Fruit fly (Drosophila melanogaster) whole organism, wandering third instar larva: Measurements from ENCODE around the gene Ir94d.
A peak's percentile ranks its signal among the peaks of the same experiment; 100 is the strongest.

Experiments used
- CG9705 ChIP-seq: fragments of 200-800 bp; sonication (Bioruptor generic); optimal IDR thresholded peaks from 2 replicates; lab custom pipeline; 2018; ENCODE audit warnings: missing biosample characterization, mild to moderate bottlenecking, missing genetic modification characterization
- CrebA ChIP-seq: fragments of 200-800 bp; sonication (Bioruptor generic); optimal IDR thresholded peaks from 2 replicates; lab custom pipeline; 2016; ENCODE audit warnings: missing biosample characterization, mild to moderate bottlenecking, missing genetic modification characterization, borderline replicate concordance
- Dfd ChIP-seq: fragments of >200 bp; optimal IDR thresholded peaks from 2 replicates; lab custom pipeline; 2017; ENCODE audit warnings: missing biosample characterization, missing genetic modification characterization
- Dif ChIP-seq: fragments of 200-275, 200-300 bp; sonication (Bioruptor generic); optimal IDR thresholded peaks from 2 replicates; lab custom pipeline; 2018; ENCODE audit warnings: missing biosample characterization, missing genetic modification characterization; ENCODE audit not compliant: partially characterized antibody
- GATAd ChIP-seq: sonication (Bioruptor generic); optimal IDR thresholded peaks from 2 replicates; lab custom pipeline; 2016; ENCODE audit warnings: missing biosample characterization, missing genetic modification characterization
- HLH106 ChIP-seq: fragments of 200-800 bp; optimal IDR thresholded peaks from 3 replicates; lab custom pipeline; 2019; ENCODE audit warnings: missing biosample characterization, mild to moderate bottlenecking, missing genetic modification characterization, moderate library complexity
- Hnf4 ChIP-seq: fragments of 200-800 bp; sonication (Bioruptor generic); optimal IDR thresholded peaks from 2 replicates; lab custom pipeline; 2016; ENCODE audit warnings: missing biosample characterization, mild to moderate bottlenecking, missing genetic modification characterization
- Hr78 ChIP-seq: fragments of >200 bp; optimal IDR thresholded peaks from 2 replicates; lab custom pipeline; 2017; ENCODE audit warnings: missing biosample characterization, missing genetic modification characterization
- Mio ChIP-seq: sonication (Bioruptor generic); optimal IDR thresholded peaks from 2 replicates; lab custom pipeline; 2016; ENCODE audit warnings: missing biosample characterization, missing genetic modification characterization
- Myc ChIP-seq: fragments of >200 bp; optimal IDR thresholded peaks from 2 replicates; lab custom pipeline; 2017
- OdsH ChIP-seq: fragments of 200-800 bp; sonication (Bioruptor generic); optimal IDR thresholded peaks from 2 replicates; lab custom pipeline; 2016; ENCODE audit warnings: missing biosample characterization, mild to moderate bottlenecking, missing genetic modification characterization
- Sp1 ChIP-seq: fragments of 200-800 bp; sonication (Bioruptor generic); optimal IDR thresholded peaks from 3 replicates; lab custom pipeline; 2019; ENCODE audit warnings: missing biosample characterization, mild to moderate bottlenecking, missing genetic modification characterization, moderate library complexity
- br ChIP-seq: fragments of 200-800 bp; sonication (Bioruptor generic); optimal IDR thresholded peaks from 2 replicates; lab custom pipeline; 2016; ENCODE audit warnings: missing biosample characterization, missing genetic modification characterization
- brk ChIP-seq: fragments of 200-800 bp; sonication (Bioruptor generic); optimal IDR thresholded peaks from 2 replicates; lab custom pipeline; 2016; ENCODE audit warnings: missing biosample characterization, mild to moderate bottlenecking, missing genetic modification characterization
- dmrt93B ChIP-seq: fragments of 200-800 bp; sonication (Bioruptor generic); optimal IDR thresholded peaks from 2 replicates; lab custom pipeline; 2018; ENCODE audit warnings: missing biosample characterization, mild to moderate bottlenecking, missing genetic modification characterization
- dsf ChIP-seq: sonication (Bioruptor generic); optimal IDR thresholded peaks from 2 replicates; lab custom pipeline; 2016; ENCODE audit warnings: missing biosample characterization, missing genetic modification characterization, borderline replicate concordance
- ey ChIP-seq: fragments of 200-800 bp; sonication (Bioruptor generic); optimal IDR thresholded peaks from 2 replicates; lab custom pipeline; 2016; ENCODE audit warnings: missing biosample characterization, missing genetic modification characterization
- foxo ChIP-seq, 2 experiments: fragments of 200-800 bp; sonication (Bioruptor generic); optimal IDR thresholded peaks; 2 replicates in 1 of 2; 3 replicates in 1 of 2; lab custom pipeline; 2016 to 2017; ENCODE audit warnings: missing biosample characterization in 2 of 2, missing genetic modification characterization in 2 of 2
- fru ChIP-seq: fragments of 200-800 bp; sonication (Bioruptor generic); optimal IDR thresholded peaks from 3 replicates; lab custom pipeline; 2016; ENCODE audit warnings: missing biosample characterization, mild to moderate bottlenecking, missing genetic modification characterization
- h ChIP-seq: fragments of 200-800 bp; sonication (Bioruptor generic); optimal IDR thresholded peaks from 3 replicates; lab custom pipeline; 2016; ENCODE audit warnings: missing biosample characterization, mild to moderate bottlenecking, missing genetic modification characterization
- jim ChIP-seq: fragments of 175-275, 200-325 bp; sonication (Bioruptor generic); optimal IDR thresholded peaks from 2 replicates; lab custom pipeline; 2016; ENCODE audit warnings: missing biosample characterization, mild to moderate bottlenecking, missing genetic modification characterization
- pan ChIP-seq: fragments of >200 bp; optimal IDR thresholded peaks from 2 replicates; lab custom pipeline; 2017
- psq ChIP-seq: fragments of 200-800 bp; sonication (Bioruptor generic); optimal IDR thresholded peaks from 3 replicates; lab custom pipeline; 2017; ENCODE audit warnings: missing biosample characterization, mild to moderate bottlenecking, missing genetic modification characterization, moderate library complexity
- rgr ChIP-seq: fragments of 200-800 bp; sonication (Bioruptor generic); optimal IDR thresholded peaks from 3 replicates; lab custom pipeline; 2016; ENCODE audit warnings: missing biosample characterization, mild to moderate bottlenecking, missing genetic modification characterization
- sage ChIP-seq: fragments of 200-800 bp; sonication (Bioruptor generic); optimal IDR thresholded peaks from 2 replicates; lab custom pipeline; 2016; ENCODE audit warnings: missing biosample characterization, mild to moderate bottlenecking, missing genetic modification characterization
- sv ChIP-seq: fragments of 200-800 bp; sonication (Bioruptor generic); optimal IDR thresholded peaks from 3 replicates; lab custom pipeline; 2016; ENCODE audit warnings: missing biosample characterization, missing genetic modification characterization
- tai ChIP-seq: sonication (Bioruptor generic); optimal IDR thresholded peaks from 2 replicates; lab custom pipeline; 2016; ENCODE audit warnings: missing biosample characterization, missing genetic modification characterization
- usp ChIP-seq: fragments of >200 bp; optimal IDR thresholded peaks from 2 replicates; lab custom pipeline; 2017; ENCODE audit warnings: missing biosample characterization, missing genetic modification characterization
- woc ChIP-seq: sonication (Bioruptor generic); optimal IDR thresholded peaks from 2 replicates; lab custom pipeline; 2016; ENCODE audit warnings: missing biosample characterization, mild to moderate bottlenecking, missing genetic modification characterization

The Ir94d gene

DNA sequence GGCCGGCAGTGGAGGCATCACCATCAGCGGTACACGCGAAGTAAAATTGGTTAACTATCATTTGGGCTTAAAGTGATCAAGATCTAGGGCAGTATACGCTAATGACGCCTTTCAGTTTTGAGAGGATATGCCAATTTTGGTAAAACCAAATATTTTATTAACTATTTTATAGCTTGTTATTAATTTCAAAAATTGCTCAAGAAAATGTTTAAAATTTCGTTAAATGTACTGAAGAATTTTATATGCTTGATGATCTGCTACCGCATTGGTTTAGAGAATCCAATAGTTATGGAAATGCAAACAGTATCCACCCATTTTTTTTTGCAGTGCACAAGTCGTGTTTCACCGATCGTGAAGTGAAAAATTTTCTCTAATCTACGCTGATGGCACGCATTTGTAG, 5.3 kb downstream of the Ir94d start:
- TF ChIP-seq Hr78 (no peak), pan (no peak), br (GFP tag; lab: Kevin White, UChicago) (no peak), dmrt93B (GFP tag; lab: Kevin White, UChicago) (no peak), GATAd (GFP tag; lab: Kevin White, UChicago) (no peak), usp (no peak), Sp1 (no peak), foxo (GFP tag; optimal IDR thresholded peaks at IDR 0.05; lab: Kevin White, UChicago) (no peak), fru (GFP tag; lab: Kevin White, UChicago) (no peak), dsf (no peak), Dif (GFP tag; lab: Kevin White, UChicago) (no peak), sv (GFP tag; lab: Kevin White, UChicago) (no peak), tai (GFP tag; lab: Kevin White, UChicago) (no peak), sage (GFP tag; lab: Kevin White, UChicago) (no peak), psq (GFP tag; lab: Kevin White, UChicago) (no peak), OdsH (GFP tag; lab: Kevin White, UChicago) (no peak), Hnf4 (GFP tag; lab: Kevin White, UChicago) (no peak), h (GFP tag; lab: Kevin White, UChicago) (no peak)
- TF ChIP-seq, all 38 proteins: peak for 0

DNA sequence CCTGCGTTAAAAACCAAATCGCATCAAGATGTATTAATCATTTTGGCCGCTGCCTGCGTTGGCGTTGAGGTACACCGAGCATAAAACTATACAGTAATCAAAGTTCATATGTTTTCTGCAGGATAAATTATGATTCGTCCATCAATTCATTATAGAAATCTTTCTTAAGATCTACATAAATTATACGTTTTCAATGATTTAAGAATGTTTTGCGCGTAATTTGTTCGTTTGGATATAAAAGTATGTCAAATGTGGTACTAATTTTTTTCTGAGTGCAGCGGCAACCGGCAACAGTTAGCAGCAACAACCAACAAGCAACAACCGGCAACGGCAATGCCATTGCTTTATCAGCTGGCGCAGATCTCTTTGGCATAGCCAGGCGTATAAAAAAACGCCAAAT, 14.0 kb downstream of the Ir94d start:
- TF ChIP-seq foxo (GFP tag; optimal IDR thresholded peaks at IDR 0.05; lab: Kevin White, UChicago) = peak in 1 of 2 experiments; percentile 34
- no peak for TF ChIP-seq CG9705 (GFP tag; lab: Kevin White, UChicago)
- peak; percentile 20 for TF ChIP-seq HLH106 (tag; lab: Kevin White, UChicago)
- TF ChIP-seq fru (GFP tag; lab: Kevin White, UChicago) = peak; percentile 3
- TF ChIP-seq rgr (GFP tag; lab: Kevin White, UChicago) = peak; percentile 2
- peak; percentile 21 for TF ChIP-seq h (GFP tag; lab: Kevin White, UChicago)

DNA sequence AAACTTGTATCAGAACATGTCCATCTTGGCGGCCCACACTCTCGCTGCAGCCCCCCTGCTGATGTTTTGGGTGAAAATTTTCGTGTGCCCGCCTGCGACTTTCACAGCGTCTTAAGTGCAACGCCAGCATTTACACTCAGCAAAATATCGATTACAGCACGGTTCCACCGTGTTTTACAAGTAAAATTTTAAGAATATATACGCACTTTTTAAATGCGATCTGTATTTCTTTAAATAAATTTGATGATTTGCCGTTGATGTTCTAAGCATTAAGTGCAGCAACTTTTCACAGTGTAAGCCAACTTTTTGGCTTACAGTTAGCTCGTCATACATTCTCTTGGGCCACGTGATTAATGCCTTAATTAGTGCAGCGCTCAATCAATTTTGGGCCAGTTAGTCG, 15.0 kb downstream of the Ir94d start:
- TF ChIP-seq br (GFP tag; lab: Kevin White, UChicago) (no peak), h (GFP tag; lab: Kevin White, UChicago) (peak; percentile 34), rgr (GFP tag; lab: Kevin White, UChicago) (peak; percentile 20), Myc (lab: Kevin White, UChicago) (no peak), ey (GFP tag; lab: Kevin White, UChicago) (peak; percentile 19)

DNA sequence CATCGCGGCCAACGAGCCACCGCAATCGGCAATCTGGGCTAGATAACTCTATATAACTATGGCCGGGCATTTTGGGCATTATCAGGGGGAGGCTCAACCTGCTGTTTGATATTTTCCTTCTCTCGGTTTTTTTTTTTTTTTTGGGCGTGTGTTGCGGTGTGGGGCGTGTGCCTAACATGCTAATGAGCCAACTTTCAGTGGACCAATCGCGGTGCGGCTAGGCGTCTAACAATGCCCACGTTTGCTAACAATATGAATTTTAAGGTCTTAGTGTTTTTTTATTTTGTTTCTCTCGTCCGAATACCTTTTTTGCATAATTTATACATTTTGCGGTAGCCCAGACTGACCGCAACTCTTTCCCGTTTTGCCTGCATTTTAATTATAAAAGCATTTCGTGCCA, 19.3 kb downstream of the Ir94d start:
- TF ChIP-seq dsf (no peak), foxo (GFP tag; optimal IDR thresholded peaks at IDR 0.05; lab: Kevin White, UChicago) (no peak), tai (GFP tag; lab: Kevin White, UChicago) (no peak), CrebA (no peak), dmrt93B (GFP tag; lab: Kevin White, UChicago) (no peak), ey (GFP tag; lab: Kevin White, UChicago) (no peak), fru (GFP tag; lab: Kevin White, UChicago) (no peak), Dfd (GFP tag; lab: Kevin White, UChicago) (no peak), Hr78 (no peak), sv (GFP tag; lab: Kevin White, UChicago) (no peak), Mio (GFP tag; lab: Kevin White, UChicago) (no peak), Hnf4 (GFP tag; lab: Kevin White, UChicago) (no peak), woc (GFP tag; lab: Kevin White, UChicago) (no peak), jim (GFP tag; lab: Kevin White, UChicago) (no peak)

DNA sequence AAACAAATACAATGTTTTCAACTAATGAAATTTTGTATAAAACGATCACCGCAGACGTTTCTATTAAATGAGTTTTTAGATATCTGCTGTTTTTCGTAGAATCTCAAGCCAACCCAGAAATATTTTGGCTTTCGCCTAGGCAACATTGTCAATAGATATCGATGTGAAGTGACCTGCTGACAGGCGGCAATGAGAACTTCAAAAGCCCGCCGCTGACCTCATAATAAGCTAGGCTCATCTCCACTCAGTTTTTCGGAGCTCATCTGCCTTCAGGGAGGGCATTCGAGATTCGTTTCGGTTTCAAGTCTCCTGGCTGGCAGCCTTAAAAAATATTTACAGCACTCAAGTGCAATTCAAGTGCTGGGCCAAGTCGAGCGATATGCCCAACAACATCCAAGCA, 22.5 kb downstream of the Ir94d start:
- TF ChIP-seq HLH106 (tag; lab: Kevin White, UChicago) (peak; percentile 30), h (GFP tag; lab: Kevin White, UChicago) (peak; percentile 18), ey (GFP tag; lab: Kevin White, UChicago) (peak; percentile 4), Myc (lab: Kevin White, UChicago) (no peak), fru (GFP tag; lab: Kevin White, UChicago) (peak; percentile 53), woc (GFP tag; lab: Kevin White, UChicago) (peak; percentile 58), brk (no peak), foxo (GFP tag; optimal IDR thresholded peaks at IDR 0.05; lab: Kevin White, UChicago) (no peak), Sp1 (peak; percentile 36)
- TF ChIP-seq, all 38 proteins: peak for 6

DNA sequence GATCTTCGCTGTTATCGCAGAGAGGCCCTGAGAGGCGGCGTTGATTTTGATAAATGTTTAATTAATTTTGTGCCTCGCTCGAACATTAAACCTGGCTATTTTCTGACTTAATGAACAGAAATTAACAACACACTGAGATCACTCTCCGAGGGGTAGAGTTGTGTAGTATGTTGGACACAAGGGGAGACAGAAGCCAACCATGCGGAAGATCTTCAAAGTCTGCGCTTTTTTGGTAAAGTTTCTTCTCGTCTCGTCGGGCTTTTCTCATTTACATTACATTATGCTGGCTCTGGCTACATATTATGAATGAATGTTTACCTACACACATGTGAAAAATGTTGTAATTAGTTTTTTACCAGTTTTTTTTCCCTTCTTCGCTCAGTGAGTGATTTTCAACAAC, 23.3 kb downstream of the Ir94d start, which contains the start of gene CG43694:
CG43694 (minus strand) TSS at position 101 of the 400 bp plus-strand sequence.
- no peak for TF ChIP-seq sage (GFP tag; lab: Kevin White, UChicago)
- no peak for TF ChIP-seq woc (GFP tag; lab: Kevin White, UChicago)
